Worm (Caenorhabditis elegans) whole organism, L4 larva: ENCODE results near the gene F16F9.4.

Source experiments
- D1046.2 ChIP-seq: fragments of 200-800 bp; sonication (Bioruptor generic); IDR thresholded peaks from 2 replicates; pipeline ENCODE4 v1.3.6; 2022; ENCODE audit warnings: missing genetic modification characterization, missing compliant biosample characterization
- F10B5.3 ChIP-seq: sonication (generic microtip); optimal IDR thresholded peaks from 2 replicates; lab custom pipeline; 2016; ENCODE audit warnings: mild to moderate bottlenecking, missing genetic modification characterization, missing compliant biosample characterization
- F49E8.2 ChIP-seq: sonication (generic microtip); optimal IDR thresholded peaks from 2 replicates; lab custom pipeline; 2016; ENCODE audit warnings: missing compliant biosample characterization, mild to moderate bottlenecking, missing genetic modification characterization, borderline replicate concordance
- R02D3.7 ChIP-seq: fragments of 150-350 bp; sonication (generic microtip); optimal IDR thresholded peaks from 3 replicates; lab custom pipeline; 2014; ENCODE audit warnings: missing biosample characterization, missing genetic modification characterization
- T20F7.1 ChIP-seq: fragments of 200-800 bp; sonication (Bioruptor generic); optimal IDR thresholded peaks from 2 replicates; lab custom pipeline; 2018; ENCODE audit warnings: mild to moderate bottlenecking, missing genetic modification characterization, missing compliant biosample characterization
- Y75B8A.6 ChIP-seq: fragments of 200-800 bp; sonication (Bioruptor generic); IDR thresholded peaks from 2 replicates; pipeline ENCODE4 v1.3.6; 2022; ENCODE audit warnings: missing genetic modification reagents, missing genetic modification characterization, missing compliant biosample characterization
- aha-1 ChIP-seq: fragments of 150-350 bp; peaks from one replicate; lab custom pipeline; 2014; ENCODE audit warnings: missing biosample characterization, missing genetic modification characterization
- cey-2 ChIP-seq: sonication (generic microtip); optimal IDR thresholded peaks from 3 replicates; lab custom pipeline; 2017; ENCODE audit warnings: missing genetic modification characterization, mild to moderate bottlenecking, missing compliant biosample characterization, antibody characterized with exemption, borderline replicate concordance; ENCODE audit not compliant: insufficient read depth
- daf-12 ChIP-seq: fragments of 150-350 bp; optimal IDR thresholded peaks from 2 replicates; lab custom pipeline; 2014; ENCODE audit warnings: missing biosample characterization, missing genetic modification reagents, missing genetic modification characterization
- daf-16 ChIP-seq, 3 experiments: sonication (generic microtip); optimal IDR thresholded peaks; 2 replicates each; lab custom pipeline; 2016 to 2017; ENCODE audit warnings: missing genetic modification characterization in 3 of 3, missing genetic modification reagents in 3 of 3, mild to moderate bottlenecking in 2 of 3, missing compliant biosample characterization in 2 of 3, missing biosample characterization in 1 of 3, moderate library complexity in 1 of 3
- dmd-6 ChIP-seq: fragments of 200-800 bp; sonication (Bioruptor generic); IDR thresholded peaks from 2 replicates; pipeline ENCODE4 v1.3.6; 2022; ENCODE audit warnings: missing genetic modification reagents, missing genetic modification characterization, missing compliant biosample characterization
- dpl-1 ChIP-seq: fragments of 150-350 bp; optimal IDR thresholded peaks from 2 replicates; lab custom pipeline; 2014; ENCODE audit warnings: missing biosample characterization, missing genetic modification reagents, missing genetic modification characterization
- egl-43 ChIP-seq: fragments of 200-800 bp; sonication (Bioruptor generic); IDR thresholded peaks from 2 replicates; pipeline ENCODE4 v1.3.6; 2022; ENCODE audit warnings: missing genetic modification reagents, missing genetic modification characterization, missing compliant biosample characterization
- fkh-10 ChIP-seq: fragments of 150-350 bp; optimal IDR thresholded peaks from 2 replicates; lab custom pipeline; 2014; ENCODE audit warnings: missing biosample characterization, missing genetic modification reagents, missing genetic modification characterization
- fos-1 ChIP-seq: fragments of 150-350 bp; optimal IDR thresholded peaks from 2 replicates; lab custom pipeline; 2014; ENCODE audit warnings: missing biosample characterization, missing genetic modification characterization
- gei-8 ChIP-seq: fragments of 200-800 bp; sonication (Bioruptor generic); optimal IDR thresholded peaks from 2 replicates; lab custom pipeline; 2018; ENCODE audit warnings: mild to moderate bottlenecking, missing genetic modification characterization, missing compliant biosample characterization
- hlh-11 ChIP-seq: fragments of 200-800 bp; sonication (Bioruptor generic); optimal IDR thresholded peaks from 2 replicates; lab custom pipeline; 2018; ENCODE audit warnings: mild to moderate bottlenecking, missing genetic modification characterization, missing compliant biosample characterization
- hlh-30 ChIP-seq: sonication (generic microtip); optimal IDR thresholded peaks from 2 replicates; lab custom pipeline; 2017; ENCODE audit warnings: antibody characterized with exemption, mild to moderate bottlenecking, missing genetic modification characterization, missing compliant biosample characterization; ENCODE audit not compliant: insufficient read depth
- hmg-1.1 ChIP-seq: fragments of 200-800 bp; sonication (Bioruptor generic); IDR thresholded peaks from 2 replicates; pipeline ENCODE4 v1.3.6; 2022; ENCODE audit warnings: missing genetic modification reagents, missing genetic modification characterization, missing compliant biosample characterization
- lim-7 ChIP-seq: fragments of 200-800 bp; sonication (Bioruptor generic); IDR thresholded peaks from 2 replicates; pipeline ENCODE4 v1.3.6; 2022; ENCODE audit warnings: missing genetic modification characterization, missing compliant biosample characterization
- lin-13 ChIP-seq: fragments of 150-350 bp; optimal IDR thresholded peaks from 2 replicates; lab custom pipeline; 2014; ENCODE audit warnings: missing biosample characterization, missing genetic modification reagents, missing genetic modification characterization
- lin-15B ChIP-seq: fragments of 150-350 bp; sonication (generic microtip); optimal IDR thresholded peaks from 3 replicates; lab custom pipeline; 2014; ENCODE audit warnings: missing biosample characterization, missing genetic modification characterization
- lin-38 ChIP-seq: fragments of 200-800 bp; sonication (Bioruptor generic); IDR thresholded peaks from 2 replicates; pipeline ENCODE4 v1.3.6; 2022; ENCODE audit warnings: missing genetic modification reagents, missing genetic modification characterization, missing compliant biosample characterization
- lsy-2 ChIP-seq, 2 experiments: fragments of 150-350 bp in 1 of 2; sonication (generic microtip) in 1 of 2; optimal IDR thresholded peaks; 2 replicates each; lab custom pipeline; 2014 to 2017; ENCODE audit warnings: missing biosample characterization in 2 of 2, missing genetic modification characterization in 2 of 2
- mdl-1 ChIP-seq, 2 experiments: fragments of 150-350 bp in 1 of 2; sonication (generic microtip) in 1 of 2; optimal IDR thresholded peaks; 2 replicates each; lab custom pipeline; 2014 to 2017; ENCODE audit warnings: missing biosample characterization in 2 of 2, missing genetic modification characterization in 2 of 2
- mep-1 ChIP-seq: fragments of 150-350 bp; sonication (generic microtip); optimal IDR thresholded peaks from 3 replicates; lab custom pipeline; 2014; ENCODE audit warnings: missing biosample characterization, missing genetic modification characterization
- mes-2 ChIP-seq: sonication (generic microtip); optimal IDR thresholded peaks from 2 replicates; lab custom pipeline; 2016; ENCODE audit warnings: missing genotype, mild to moderate bottlenecking, missing genetic modification characterization, missing compliant biosample characterization; ENCODE audit not compliant: poor library complexity, severe bottlenecking
- mxl-3 ChIP-seq: fragments of 200-800 bp; sonication (Bioruptor generic); optimal IDR thresholded peaks from 2 replicates; lab custom pipeline; 2018; ENCODE audit warnings: mild to moderate bottlenecking, missing genetic modification characterization, missing compliant biosample characterization
- nhr-10 ChIP-seq: fragments of 150-350 bp; optimal IDR thresholded peaks from 2 replicates; lab custom pipeline; 2014; ENCODE audit warnings: missing biosample characterization, missing genetic modification characterization
- nhr-11 ChIP-seq: fragments of 150-350 bp; optimal IDR thresholded peaks from 2 replicates; lab custom pipeline; 2014; ENCODE audit warnings: missing biosample characterization, missing genetic modification characterization
- nhr-237 ChIP-seq: sonication (generic microtip); optimal IDR thresholded peaks from 2 replicates; lab custom pipeline; 2017; ENCODE audit warnings: missing biosample characterization, missing genetic modification characterization
- nhr-25 ChIP-seq: sonication (generic microtip); optimal IDR thresholded peaks from 2 replicates; lab custom pipeline; 2017; ENCODE audit warnings: missing genetic modification characterization, mild to moderate bottlenecking, missing compliant biosample characterization, antibody characterized with exemption, moderate library complexity, borderline replicate concordance; ENCODE audit not compliant: insufficient read depth
- nhr-41 ChIP-seq: fragments of 200-800 bp; sonication (Bioruptor generic); IDR thresholded peaks from 2 replicates; pipeline ENCODE4 v1.3.6; 2022; ENCODE audit warnings: missing genetic modification reagents, missing genetic modification characterization, missing compliant biosample characterization
- nhr-48 ChIP-seq: sonication (generic microtip); optimal IDR thresholded peaks from 2 replicates; lab custom pipeline; 2016; ENCODE audit warnings: mild to moderate bottlenecking, missing genetic modification characterization, missing compliant biosample characterization
- nhr-6 ChIP-seq: fragments of 150-350 bp; optimal IDR thresholded peaks from 2 replicates; lab custom pipeline; 2014; ENCODE audit warnings: missing biosample characterization, missing genetic modification characterization
- nhr-76 ChIP-seq: fragments of 150-350 bp; optimal IDR thresholded peaks from 2 replicates; lab custom pipeline; 2014; ENCODE audit warnings: missing biosample characterization, missing genetic modification characterization
- nhr-77 ChIP-seq: fragments of 150-350 bp; optimal IDR thresholded peaks from 2 replicates; lab custom pipeline; 2014; ENCODE audit warnings: missing biosample characterization, missing genetic modification characterization
- rbr-2 ChIP-seq: sonication (generic microtip); optimal IDR thresholded peaks from 2 replicates; lab custom pipeline; 2016; ENCODE audit warnings: missing genotype, missing genetic modification characterization, missing compliant biosample characterization
- set-16 ChIP-seq: fragments of 200-800 bp; sonication (Bioruptor generic); IDR thresholded peaks from 2 replicates; pipeline ENCODE4 v1.3.6; 2022; ENCODE audit warnings: missing genetic modification reagents, missing genetic modification characterization, missing compliant biosample characterization
- skn-1 ChIP-seq: fragments of 150-350 bp; optimal IDR thresholded peaks from 2 replicates; lab custom pipeline; 2014; ENCODE audit warnings: missing biosample characterization, missing genetic modification characterization
- spr-1 ChIP-seq: sonication (generic microtip); optimal IDR thresholded peaks from 2 replicates; lab custom pipeline; 2016; ENCODE audit warnings: mild to moderate bottlenecking, missing genetic modification characterization, missing compliant biosample characterization
- tra-1 ChIP-seq: fragments of 200-800 bp; sonication (Bioruptor generic); IDR thresholded peaks from 2 replicates; pipeline ENCODE4 v1.3.6; 2022; ENCODE audit warnings: missing genetic modification reagents, missing genetic modification characterization, missing compliant biosample characterization
- unc-62 ChIP-seq, 3 experiments: fragments of 150-350 bp in 1 of 3; sonication (generic microtip); optimal IDR thresholded peaks in 2 of 3; peaks in 1 of 3; 1 replicate in 1 of 3; 2 replicates in 2 of 3; lab custom pipeline; 2014 to 2017; ENCODE audit warnings: missing biosample characterization in 3 of 3, missing genetic modification characterization in 3 of 3, missing genetic modification reagents in 3 of 3, missing genotype in 1 of 3
- zag-1 ChIP-seq: fragments of 150-350 bp; optimal IDR thresholded peaks from 2 replicates; lab custom pipeline; 2014; ENCODE audit warnings: missing biosample characterization, missing genetic modification characterization
- ztf-11 ChIP-seq: fragments of 150-350 bp; optimal IDR thresholded peaks from 2 replicates; lab custom pipeline; 2014; ENCODE audit warnings: missing biosample characterization, missing genetic modification characterization

Gene F16F9.4

ce11 chrX:8476308-8476707, 13.1 kb upstream of the F16F9.4 start:
- TF ChIP-seq nhr-76 (tag; lab: Kevin White, UChicago) (no peak), Y75B8A.6 (GFP tag; lab: Robert Waterston, UW) (no peak), dpl-1 (GFP tag; lab: Kevin White, UChicago) (no peak), lin-38 (no peak), mdl-1 (tag; optimal IDR thresholded peaks at IDR 0.05; lab: Kevin White, UChicago) (peak in 1 of 2 experiments; percentile 46), aha-1 (peak; percentile 77), dmd-6 (0 out of 2 replicates have a peak, but pooled peaks have one; percentile 6), mes-2 (tag; lab: Kevin White, UChicago) (peak; percentile 11), mxl-3 (GFP tag; lab: Kevin White, UChicago) (no peak), gei-8 (peak; percentile 31), lsy-2 (tag; optimal IDR thresholded peaks at IDR 0.05; lab: Kevin White, UChicago) (peak in 1 of 2 experiments; percentile 10), nhr-6 (tag; lab: Kevin White, UChicago) (no peak), mep-1 (tag; lab: Kevin White, UChicago) (peak; percentile 12), set-16 (GFP tag; lab: Robert Waterston, UW) (no peak), lim-7 (GFP tag; lab: Robert Waterston, UW) (no peak), hlh-30 (tag; lab: Kevin White, UChicago) (peak; percentile 7), tra-1 (GFP tag; lab: Robert Waterston, UW) (0 out of 2 replicates have a peak, but pooled peaks have one; percentile 27), fkh-10 (GFP tag; lab: Kevin White, UChicago) (peak; percentile 61), lin-15B (no peak), rbr-2 (tag; lab: Kevin White, UChicago) (no peak), D1046.2 (no peak)

- TF ChIP-seq unc-62 (GFP tag; optimal IDR thresholded peaks at IDR 0.05 in 1 of 2; lab: Kevin White, UChicago) (peak in 1 of 2 experiments; percentile 82), unc-62 (tag; optimal IDR thresholded peaks at IDR 0.05; lab: Kevin White, UChicago) (no peak), aha-1 (peak; percentile 74), zag-1 (tag; lab: Kevin White, UChicago) (no peak), nhr-11 (no peak), daf-16 (GFP tag; optimal IDR thresholded peaks at IDR 0.05; lab: Kevin White, UChicago) (no peak), daf-16 (tag; optimal IDR thresholded peaks at IDR 0.05; lab: Kevin White, UChicago) (no peak)
Measured at ce11 chrX:8475759-8476228, 12.6 kb upstream of the F16F9.4 start, which contains the start of gene nhr-14. Gene nhr-14, minus strand, starts transcription at chrX:8476178.

DNA sequence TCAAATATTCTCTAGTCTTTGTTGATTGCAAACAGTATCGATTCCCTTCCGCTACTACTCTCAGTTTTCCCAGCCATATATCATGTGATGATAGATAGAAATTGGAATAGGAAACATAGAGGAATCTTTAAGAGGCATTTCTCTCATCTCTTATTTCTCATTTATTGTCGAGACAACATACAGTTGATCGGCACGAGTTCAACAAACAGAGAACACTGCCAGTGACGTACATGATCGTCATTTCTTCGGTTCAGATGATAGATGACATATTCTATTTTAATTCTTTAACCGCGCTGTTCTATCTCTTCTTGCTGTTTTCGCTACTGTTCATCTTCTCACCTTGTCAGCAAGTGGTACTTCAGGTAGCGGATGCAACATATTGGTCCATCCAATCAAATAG, 12.0 kb upstream of the F16F9.4 start:
- TF ChIP-seq rbr-2 (tag; lab: Kevin White, UChicago) (peak; percentile 28), daf-16 (GFP tag; optimal IDR thresholded peaks at IDR 0.05; lab: Kevin White, UChicago) (no peak), daf-16 (tag; optimal IDR thresholded peaks at IDR 0.05; lab: Kevin White, UChicago) (peak; percentile 2), nhr-48 (tag; lab: Kevin White, UChicago) (peak; percentile 88), R02D3.7 (tag; lab: Kevin White, UChicago) (no peak), lin-13 (GFP tag; lab: Kevin White, UChicago) (no peak), nhr-76 (tag; lab: Kevin White, UChicago) (peak; percentile 28), daf-12 (tag; lab: Kevin White, UChicago) (no peak), hmg-1.1 (GFP tag; lab: Robert Waterston, UW) (no peak), hlh-11 (tag; lab: Kevin White, UChicago) (peak; percentile 91), unc-62 (GFP tag; optimal IDR thresholded peaks at IDR 0.05 in 1 of 2; lab: Kevin White, UChicago) (peak in 1 of 2 experiments; percentile 99), unc-62 (tag; optimal IDR thresholded peaks at IDR 0.05; lab: Kevin White, UChicago) (peak; percentile 22), nhr-41 (GFP tag; lab: Robert Waterston, UW) (no peak), T20F7.1 (GFP tag; lab: Kevin White, UChicago) (peak; percentile 32), nhr-237 (tag; lab: Kevin White, UChicago) (peak; percentile 47), nhr-25 (tag; lab: Kevin White, UChicago) (peak; percentile 93), dpl-1 (GFP tag; lab: Kevin White, UChicago) (no peak), spr-1 (no peak), F49E8.2 (tag; lab: Kevin White, UChicago) (no peak), ztf-11 (tag; lab: Kevin White, UChicago) (no peak), fos-1 (tag; lab: Kevin White, UChicago) (no peak), skn-1 (tag; lab: Kevin White, UChicago) (no peak), lsy-2 (tag; optimal IDR thresholded peaks at IDR 0.05; lab: Kevin White, UChicago) (peak; percentile 62 to 76), nhr-10 (tag; lab: Kevin White, UChicago) (peak; percentile 95), lin-38 (no peak), egl-43 (GFP tag; lab: Robert Waterston, UW) (no peak), nhr-77 (tag; lab: Kevin White, UChicago) (peak; percentile 49), F10B5.3 (no peak), cey-2 (tag; lab: Kevin White, UChicago) (peak; percentile 56)
